Fruit fly (Drosophila melanogaster): ENCODE results near the gene fbp.

fbp gene

DNA sequence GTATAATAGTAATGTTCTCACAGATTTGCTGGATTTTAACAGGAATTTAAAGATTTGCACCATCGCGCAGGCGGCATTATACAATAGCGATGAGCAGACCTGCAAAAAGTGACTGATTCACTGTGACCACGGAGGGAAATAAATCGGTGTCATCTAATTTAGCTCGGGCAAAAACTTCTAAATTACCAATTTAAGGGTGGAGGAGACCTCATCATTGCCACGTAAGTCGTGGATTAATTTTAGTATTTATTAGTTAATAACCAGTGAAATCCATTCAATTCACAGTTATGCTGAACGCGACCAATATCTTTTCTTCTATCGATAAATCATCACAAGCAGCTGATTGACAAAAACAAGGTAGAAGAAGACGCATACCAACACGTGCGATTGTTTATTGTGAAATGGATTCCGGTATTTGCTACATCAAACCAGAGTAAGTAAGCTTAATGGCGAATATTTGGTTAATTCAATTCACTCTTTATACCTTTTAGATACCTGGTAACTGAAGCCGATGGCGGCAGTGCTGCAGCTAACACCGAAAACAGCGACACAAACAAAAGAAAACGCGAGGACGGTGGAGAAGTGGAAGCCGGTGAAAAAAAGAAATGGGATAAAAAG lies 5.3 kb downstream of the fbp start, which contains the start of the genes CG10628 and Dus3 (continued):
- peak; percentile 73 for TF ChIP-seq pzg (GFP tag; optimal IDR thresholded peaks at IDR 0.05)
- TF ChIP-seq CG12236 (GFP tag; optimal IDR thresholded peaks at IDR 0.05), result peak; percentile 73
- peak; percentile 77 for TF ChIP-seq CG8290 (GFP tag; optimal IDR thresholded peaks at IDR 0.05)
- TF ChIP-seq CG8290 (tag; optimal IDR thresholded peaks at IDR 0.05), result peak in 1 of 2 experiments; percentile 96
- TF ChIP-seq CG4282 (GFP tag; optimal IDR thresholded peaks at IDR 0.05), result peak; percentile 89
- TF ChIP-seq ase (GFP tag; IDR thresholded peaks at IDR 0.05), result peak; percentile 89
- peak; percentile 83 for TF ChIP-seq nau (GFP tag; optimal IDR thresholded peaks at IDR 0.05)
- TF ChIP-seq GATAe (GFP tag; conservative IDR thresholded peaks at IDR 0.05), result no peak; the same call in 1 of the 2 replicates
- TF ChIP-seq CG3163 (GFP tag; optimal IDR thresholded peaks at IDR 0.05), result peak; percentile 75
- TF ChIP-seq E2f1 (GFP tag; IDR thresholded peaks at IDR 0.05), result peak; percentile 89
- peak; percentile 71; the same call in 2 of the 3 replicates for TF ChIP-seq CG6175 (GFP tag; IDR thresholded peaks at IDR 0.05)
- TF ChIP-seq fd3F (GFP tag; optimal IDR thresholded peaks at IDR 0.05), result peak; percentile 83
- peak; percentile 79 for TF ChIP-seq CG8281 (tag; optimal IDR thresholded peaks at IDR 0.05)
- TF ChIP-seq CG18011 (GFP tag; optimal IDR thresholded peaks at IDR 0.05), result peak; percentile 80
- TF ChIP-seq CG4404 (GFP tag; IDR thresholded peaks at IDR 0.05), result peak; percentile 79
- peak; percentile 75 for TF ChIP-seq CG16779 (GFP tag; IDR thresholded peaks at IDR 0.05)
- TF ChIP-seq Hr39 (optimal IDR thresholded peaks at IDR 0.05), result no peak
- peak; percentile 95 for TF ChIP-seq pum (GFP tag; optimal IDR thresholded peaks at IDR 0.05)
- TF ChIP-seq D19B (GFP tag; optimal IDR thresholded peaks at IDR 0.05), result peak; percentile 72
- peak; percentile 91 for TF ChIP-seq Optix (GFP tag; IDR thresholded peaks at IDR 0.05)
- TF ChIP-seq CG8924 (tag; optimal IDR thresholded peaks at IDR 0.05), result peak; percentile 90
- peak; percentile 91 for TF ChIP-seq Hmr (GFP tag; optimal IDR thresholded peaks at IDR 0.05)
- peak; percentile 45; the same call in 1 of the 2 replicates for TF ChIP-seq CG42726 (GFP tag; IDR thresholded peaks at IDR 0.05; ENCODE audit: partially characterized antibody)
- TF ChIP-seq CG34224 (GFP tag; IDR thresholded peaks at IDR 0.05; ENCODE audit: partially characterized antibody), result peak; percentile 64; the same call in 2 of the 3 replicates
- TF ChIP-seq Bteb2 (GFP tag; optimal IDR thresholded peaks at IDR 0.05), result peak; percentile 93
- TF ChIP-seq CG18619 (GFP tag; optimal IDR thresholded peaks at IDR 0.05), result peak; percentile 83
- TF ChIP-seq Max (GFP tag; optimal IDR thresholded peaks at IDR 0.05), result peak; percentile 97
- TF ChIP-seq CG17328 (GFP tag; IDR thresholded peaks at IDR 0.05), result peak; percentile 90
- TF ChIP-seq disco-r (GFP tag; optimal IDR thresholded peaks at IDR 0.05), result peak; percentile 83
- TF ChIP-seq mam (GFP tag; optimal IDR thresholded peaks at IDR 0.05), result peak; percentile 96
- peak; percentile 98 for TF ChIP-seq ewg (GFP tag; optimal IDR thresholded peaks at IDR 0.05)
- TF ChIP-seq Usf (GFP tag; optimal IDR thresholded peaks at IDR 0.05), result peak; percentile 77
- peak; percentile 87 for TF ChIP-seq Oli (tag; optimal IDR thresholded peaks at IDR 0.05)
- no peak for TF ChIP-seq mld (GFP tag; IDR thresholded peaks at IDR 0.05; ENCODE audit: partially characterized antibody)
- TF ChIP-seq oc (tag; optimal IDR thresholded peaks at IDR 0.05), result peak; percentile 85
- TF ChIP-seq NfI (GFP tag; optimal IDR thresholded peaks at IDR 0.05), result peak; percentile 92
- TF ChIP-seq dm (GFP tag; optimal IDR thresholded peaks at IDR 0.05), result peak; percentile 97
- no peak for TF ChIP-seq tio (GFP tag; optimal IDR thresholded peaks at IDR 0.05)
- peak; percentile 72; the same call in 2 of the 3 replicates for TF ChIP-seq CG11560 (tag; IDR thresholded peaks at IDR 0.05)
- TF ChIP-seq CoRest (tag; optimal IDR thresholded peaks at IDR 0.05), result peak; percentile 93
- peak; percentile 91 for TF ChIP-seq esg (GFP tag; conservative IDR thresholded peaks at IDR 0.05)
- TF ChIP-seq bsh (GFP tag; optimal IDR thresholded peaks at IDR 0.05), result peak; percentile 78 to 95
- TF ChIP-seq grn (GFP tag; optimal IDR thresholded peaks at IDR 0.05), result no peak
- TF ChIP-seq CG10654 (GFP tag; optimal IDR thresholded peaks at IDR 0.05), result peak; percentile 93
- no peak for TF ChIP-seq CG15073 (GFP tag; optimal IDR thresholded peaks at IDR 0.05)
- peak; percentile 90 for TF ChIP-seq CG11504 (tag; optimal IDR thresholded peaks at IDR 0.05)
- TF ChIP-seq repo (GFP tag; optimal IDR thresholded peaks at IDR 0.05), result peak; percentile 83
- TF ChIP-seq CG1603 (tag; optimal IDR thresholded peaks at IDR 0.05), result peak; percentile 96
- TF ChIP-seq CG4424 (GFP tag; optimal IDR thresholded peaks at IDR 0.05), result peak; percentile 88
- peak; percentile 65 for TF ChIP-seq sima (GFP tag; optimal IDR thresholded peaks at IDR 0.05)
